Fruit fly (Drosophila melanogaster): ENCODE results near the gene CG14658.
A peak's percentile ranks its signal among the peaks of the same experiment; 100 is the strongest.

The CG14658 gene

DNA sequence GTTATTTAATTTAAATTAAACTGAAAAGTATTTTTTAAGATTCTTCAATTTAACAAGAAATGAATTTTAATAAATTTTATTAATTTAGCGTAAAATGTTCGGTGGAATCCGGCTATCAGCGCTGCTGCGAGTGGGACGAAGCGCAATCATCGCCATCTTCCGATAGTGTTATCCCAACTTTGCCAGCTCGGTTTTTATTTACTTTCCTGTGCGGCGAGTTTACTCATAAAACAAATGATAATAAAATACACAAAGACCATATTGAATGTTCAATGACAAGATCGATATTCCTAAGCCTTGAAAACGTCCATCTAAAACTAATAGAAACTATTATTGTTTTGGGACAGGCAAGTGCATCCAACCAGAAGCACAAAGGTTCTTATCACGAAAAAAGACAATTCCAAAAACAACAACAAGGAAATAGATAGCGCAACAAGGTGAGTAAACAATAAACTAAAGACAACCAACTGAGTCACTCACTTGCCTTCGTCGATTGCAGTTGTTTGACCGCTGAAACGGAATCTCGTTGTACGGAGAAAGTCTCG, 17.1 kb downstream of the CG14658 start (continued):
- TF ChIP-seq CG34406 (GFP tag; optimal IDR thresholded peaks at IDR 0.05), result peak; percentile 29
- TF ChIP-seq fkh (GFP tag; optimal IDR thresholded peaks at IDR 0.05), result peak; percentile 99
- TF ChIP-seq svp (GFP tag), result no peak
- no peak for TF ChIP-seq Ets96B (tag; optimal IDR thresholded peaks at IDR 0.05)
- no peak for TF ChIP-seq Eip93F (GFP tag; optimal IDR thresholded peaks at IDR 0.05)
- peak; percentile 32 for TF ChIP-seq topi (GFP tag; optimal IDR thresholded peaks at IDR 0.05)
- no peak for TF ChIP-seq net (GFP tag; optimal IDR thresholded peaks at IDR 0.05)
- TF ChIP-seq CG1621 (tag; optimal IDR thresholded peaks at IDR 0.05), result no peak
- no peak for TF ChIP-seq dsx (GFP tag; optimal IDR thresholded peaks at IDR 0.05; ENCODE audit: poor library complexity, severe bottlenecking)
- TF ChIP-seq salr (GFP tag; optimal IDR thresholded peaks at IDR 0.05), result peak in 1 of 2 experiments; percentile 21
- TF ChIP-seq CG6276 (GFP tag; optimal IDR thresholded peaks at IDR 0.05), result no peak
- TF ChIP-seq pdm3 (GFP tag; optimal IDR thresholded peaks at IDR 0.05), result no peak
- TF ChIP-seq fd59A (GFP tag; optimal IDR thresholded peaks at IDR 0.05), result no peak
- no peak for TF ChIP-seq Eip75B (GFP tag; optimal IDR thresholded peaks at IDR 0.05)
- TF ChIP-seq achi (GFP tag; optimal IDR thresholded peaks at IDR 0.05), result no peak
- TF ChIP-seq CG6854 (GFP tag; optimal IDR thresholded peaks at IDR 0.05), result peak; percentile 37
- no peak for TF ChIP-seq Hr4 (GFP tag; optimal IDR thresholded peaks at IDR 0.05)
- TF ChIP-seq CG10631 (GFP tag; optimal IDR thresholded peaks at IDR 0.05), result no peak
- TF ChIP-seq CG11294 (GFP tag; IDR thresholded peaks at IDR 0.05), result no peak
- TF ChIP-seq CG8119 (GFP tag; IDR thresholded peaks at IDR 0.05), result peak; percentile 31; the same call in 1 of the 3 replicates
- TF ChIP-seq ss (GFP tag; optimal IDR thresholded peaks at IDR 0.05), result peak; percentile 46 to 67
- no peak for TF ChIP-seq Smox (GFP tag; optimal IDR thresholded peaks at IDR 0.05)
- TF ChIP-seq lz (GFP tag; optimal IDR thresholded peaks at IDR 0.05), result peak; percentile 44
- TF ChIP-seq CG6163 (GFP tag; IDR thresholded peaks at IDR 0.05), result peak; percentile 63; the same call in 2 of the 3 replicates
- TF ChIP-seq acj6 (GFP tag; optimal IDR thresholded peaks at IDR 0.05), result no peak
- TF ChIP-seq Sox15 (GFP tag; optimal IDR thresholded peaks at IDR 0.05), result no peak
- TF ChIP-seq CG9139 (GFP tag; optimal IDR thresholded peaks at IDR 0.05), result no peak
- TF ChIP-seq Hr39 (GFP tag; optimal IDR thresholded peaks at IDR 0.05), result no peak
- TF ChIP-seq Lpt (GFP tag; optimal IDR thresholded peaks at IDR 0.05), result no peak
- peak; percentile 63 for TF ChIP-seq Sox14 (GFP tag; optimal IDR thresholded peaks at IDR 0.05)
- TF ChIP-seq CG11902 (GFP tag; optimal IDR thresholded peaks at IDR 0.05), result peak; percentile 2
- no peak for TF ChIP-seq OdsH (GFP tag; optimal IDR thresholded peaks at IDR 0.05)
- peak; percentile 45 for TF ChIP-seq esn (GFP tag; optimal IDR thresholded peaks at IDR 0.05)
- no peak for TF ChIP-seq dac (GFP tag; optimal IDR thresholded peaks at IDR 0.05)
- peak; percentile 36 for TF ChIP-seq cyc (GFP tag; optimal IDR thresholded peaks at IDR 0.05)
- no peak for TF ChIP-seq Hr38 (GFP tag; optimal IDR thresholded peaks at IDR 0.05)

DNA sequence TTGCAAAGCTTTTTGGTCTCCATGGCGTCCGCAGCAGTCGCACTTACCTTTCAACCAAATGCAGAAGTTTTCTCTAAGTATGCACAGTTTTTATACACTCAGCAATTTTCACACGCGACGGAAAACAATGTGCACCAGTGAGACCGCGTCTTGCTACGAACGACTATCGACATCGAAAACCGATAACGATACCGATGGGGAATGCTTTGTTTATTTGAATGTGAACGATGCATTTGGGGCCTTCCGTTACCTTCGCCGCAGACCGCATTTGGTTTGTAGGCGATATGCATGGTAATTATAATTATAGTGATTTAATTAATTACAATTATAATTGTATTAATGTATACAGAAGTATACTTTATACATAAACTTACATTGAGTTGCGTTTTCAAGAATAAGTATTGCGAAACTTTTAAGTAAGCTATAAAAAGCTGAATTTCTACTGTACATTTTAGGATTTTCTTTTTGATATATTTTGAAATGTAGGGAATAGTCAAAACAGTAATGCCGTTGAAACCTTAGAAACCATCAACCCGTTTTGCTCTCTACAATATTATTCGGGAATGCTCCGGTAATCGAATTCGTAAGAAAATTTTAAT, 18.3 kb downstream of the CG14658 start, which contains the start of the genes Hus1-like and ctrip:
Gene Hus1-like (minus strand): TSS at position 161 of the 599 bp plus-strand sequence.
Gene ctrip (minus strand): TSS at position 161 of the 599 bp plus-strand sequence.
- TF ChIP-seq Ets96B (tag; optimal IDR thresholded peaks at IDR 0.05) (no peak), ss (GFP tag; optimal IDR thresholded peaks at IDR 0.05) (peak; percentile 21 to 33), cyc (GFP tag; optimal IDR thresholded peaks at IDR 0.05) (no peak), CG1621 (tag; optimal IDR thresholded peaks at IDR 0.05) (peak; percentile 14), CG10631 (GFP tag; optimal IDR thresholded peaks at IDR 0.05) (peak; percentile 5), CG6854 (GFP tag; optimal IDR thresholded peaks at IDR 0.05) (no peak), CG8119 (GFP tag; IDR thresholded peaks at IDR 0.05) (no peak), CG3919 (GFP tag; optimal IDR thresholded peaks at IDR 0.05) (peak; percentile 27), Eip78C (GFP tag) (peak; percentile 10), dac (GFP tag; optimal IDR thresholded peaks at IDR 0.05) (no peak), OdsH (GFP tag; optimal IDR thresholded peaks at IDR 0.05) (peak; percentile 16), vri (GFP tag; optimal IDR thresholded peaks at IDR 0.05) (peak; percentile 8), esn (GFP tag; optimal IDR thresholded peaks at IDR 0.05) (peak; percentile 23), CG32006 (GFP tag; optimal IDR thresholded peaks at IDR 0.05) (no peak), CG6163 (GFP tag; IDR thresholded peaks at IDR 0.05) (0 out of 3 replicates have a peak, but pooled peaks have one; percentile 27), Sox14 (GFP tag; optimal IDR thresholded peaks at IDR 0.05) (peak; percentile 58), Eip75B (GFP tag; optimal IDR thresholded peaks at IDR 0.05) (no peak), dsx (GFP tag; optimal IDR thresholded peaks at IDR 0.05; ENCODE audit: poor library complexity, severe bottlenecking) (peak; percentile 46), fkh (GFP tag; optimal IDR thresholded peaks at IDR 0.05) (peak; percentile 39)

Measured in whole organism, prepupa.